Worm (Caenorhabditis elegans): ENCODE measurements around the gene T24B8.3.
A peak's percentile ranks its signal among the peaks of the same experiment; 100 is the strongest.

The T24B8.3 gene

ce11 chrII:9054604-9055003 is 6.3 kb downstream of the T24B8.3 start, which contains the start of gene chmp-7 (continued):
- peak; percentile 81 for TF ChIP-seq nfyb-1 (GFP tag; IDR thresholded peaks at IDR 0.05)
- no peak for TF ChIP-seq fkh-3 (tag; optimal IDR thresholded peaks at IDR 0.05)
- TF ChIP-seq gei-17 (GFP tag; optimal IDR thresholded peaks at IDR 0.05): no peak
- no peak for TF ChIP-seq sptf-2 (GFP tag; optimal IDR thresholded peaks at IDR 0.05)
- no peak for TF ChIP-seq B0261.1 (tag; optimal IDR thresholded peaks at IDR 0.05)
- TF ChIP-seq Y56A3A.18 (GFP tag; IDR thresholded peaks at IDR 0.05): no peak
- TF ChIP-seq Y67H2A.10 (GFP tag; conservative IDR thresholded peaks at IDR 0.05): no peak
- peak; percentile 56 for TF ChIP-seq K12H6.12 (tag; optimal IDR thresholded peaks at IDR 0.05)
- TF ChIP-seq efl-1 (GFP tag; optimal IDR thresholded peaks at IDR 0.05): peak; percentile 83
- TF ChIP-seq ets-4 (GFP tag; optimal IDR thresholded peaks at IDR 0.05): no peak
- TF ChIP-seq atf-7 (tag; optimal IDR thresholded peaks at IDR 0.05): no peak
- TF ChIP-seq ztf-18 (tag; optimal IDR thresholded peaks at IDR 0.05): peak; percentile 60
- no peak for TF ChIP-seq bed-2 (GFP tag; IDR thresholded peaks at IDR 0.05)
- TF ChIP-seq lag-1 (GFP tag; IDR thresholded peaks at IDR 0.05): no peak
- no peak for TF ChIP-seq repo-1 (tag; optimal IDR thresholded peaks at IDR 0.05)
- TF ChIP-seq F37B4.10 (GFP tag; IDR thresholded peaks at IDR 0.05): no peak
- TF ChIP-seq tbx-9 (tag; optimal IDR thresholded peaks at IDR 0.05; ENCODE audit: borderline replicate concordance): no peak
- no peak for TF ChIP-seq F57A8.1 (GFP tag; optimal IDR thresholded peaks at IDR 0.05)
- 0 out of 2 replicates have a peak, but pooled peaks have one; percentile 43 for TF ChIP-seq B0336.3 (GFP tag; IDR thresholded peaks at IDR 0.05)
- no peak for TF ChIP-seq egl-18 (GFP tag; IDR thresholded peaks at IDR 0.05)
- no peak for TF ChIP-seq F52B5.7 (tag; optimal IDR thresholded peaks at IDR 0.05)
- TF ChIP-seq ztf-3 (GFP tag; optimal IDR thresholded peaks at IDR 0.05): no peak
- peak; percentile 3 to 18 for TF ChIP-seq let-607 (tag; optimal IDR thresholded peaks at IDR 0.05)
- peak; percentile 76 for TF ChIP-seq lin-40 (tag; optimal IDR thresholded peaks at IDR 0.05)
- TF ChIP-seq dpff-1 (tag; optimal IDR thresholded peaks at IDR 0.05): no peak
- TF ChIP-seq tbp1 (GFP tag; optimal IDR thresholded peaks at IDR 0.05): peak; percentile 66
- no peak for TF ChIP-seq Y79H2A.3 (GFP tag; conservative IDR thresholded peaks at IDR 0.05)
- peak; percentile 51; the same call in 1 of the 2 replicates for TF ChIP-seq D2030.7 (GFP tag; IDR thresholded peaks at IDR 0.05)
- no peak for TF ChIP-seq aptf-3 (GFP tag; IDR thresholded peaks at IDR 0.05)
- peak; percentile 60 for TF ChIP-seq ceh-27 (GFP tag; optimal IDR thresholded peaks at IDR 0.05)

ce11 chrII:9053564-9053963 is 7.4 kb downstream of the T24B8.3 start, which contains the start of gene T24B8.7:
TSS of gene T24B8.7 (minus strand) at chrII:9053664.
- no peak for TF ChIP-seq tlf-1 (GFP tag; optimal IDR thresholded peaks at IDR 0.05)
- no peak for TF ChIP-seq C06A6.2 (GFP tag; conservative IDR thresholded peaks at IDR 0.05)
- 0 out of 2 replicates have a peak, but pooled peaks have one; percentile 20 for TF ChIP-seq ceh-58 (GFP tag; IDR thresholded peaks at IDR 0.05)

ce11 chrII:9042059-9042458 is 18.9 kb downstream of the T24B8.3 start:
- no peak for TF ChIP-seq let-607 (tag; optimal IDR thresholded peaks at IDR 0.05)
- TF ChIP-seq sea-2 (GFP tag; IDR thresholded peaks at IDR 0.05): no peak
- 0 out of 2 replicates have a peak, but pooled peaks have one; percentile 20 for TF ChIP-seq Y53G8AR.9 (GFP tag; conservative IDR thresholded peaks at IDR 0.05)
- no peak for TF ChIP-seq somi-1 (GFP tag; optimal IDR thresholded peaks at IDR 0.05)
- peak; percentile 53 for TF ChIP-seq nhr-80 (tag; optimal IDR thresholded peaks at IDR 0.05)
- no peak for TF ChIP-seq madf-8 (GFP tag; conservative IDR thresholded peaks at IDR 0.05)
- TF ChIP-seq aptf-2 (GFP tag; conservative IDR thresholded peaks at IDR 0.05): no peak
